Worm (Caenorhabditis elegans) whole organism, late embryonic: ENCODE results near the gene oac-14.

Experiments used
- mec-3 ChIP-seq: sonication (generic microtip); optimal IDR thresholded peaks from 2 replicates; lab custom pipeline; 2016; ENCODE audit warnings: borderline replicate concordance, missing genetic modification characterization, missing compliant biosample characterization
- nfya-1 ChIP-seq: sonication (generic microtip); optimal IDR thresholded peaks from 2 replicates; lab custom pipeline; 2017; ENCODE audit warnings: missing genetic modification characterization, mild to moderate bottlenecking, missing compliant biosample characterization, antibody characterized with exemption, moderate library complexity
- nhr-11 ChIP-seq: fragments of 150-350 bp; optimal IDR thresholded peaks from 2 replicates; lab custom pipeline; 2014; ENCODE audit warnings: missing biosample characterization, missing genetic modification characterization
- tbx-2 ChIP-seq: sonication (generic microtip); optimal IDR thresholded peaks from 2 replicates; lab custom pipeline; 2016; ENCODE audit warnings: missing genetic modification characterization, missing compliant biosample characterization

ce11 chrX:10189244-10189643 is 47.4 kb upstream of the oac-14 start:
- TF ChIP-seq tbx-2 (no peak), mec-3 (tag; lab: Kevin White, UChicago) (no peak), nfya-1 (tag; lab: Kevin White, UChicago) (no peak), nhr-11 (tag; lab: Kevin White, UChicago) (no peak)
